Fruit fly (Drosophila melanogaster) whole organism, embryonic: Measurements from ENCODE around the gene Gga.
A peak's percentile ranks its signal among the peaks of the same experiment; 100 is the strongest.

Experiments used
- B-H1 ChIP-seq: fragments of 200-800 bp; sonication (Bioruptor generic); IDR thresholded peaks from 3 replicates; pipeline ENCODE4 v1.3.6; 2022; ENCODE audit warnings: missing biosample characterization, missing genetic modification characterization
- CG10565 ChIP-seq: fragments of 200-800 bp; sonication (Bioruptor generic); optimal IDR thresholded peaks from 3 replicates; lab custom pipeline; 2016; ENCODE audit warnings: missing biosample characterization, mild to moderate bottlenecking, missing genetic modification characterization
- CG11085 ChIP-seq: fragments of 200-800 bp; sonication (Bioruptor generic); IDR thresholded peaks from 2 replicates; pipeline ENCODE4 v1.3.6; 2022; ENCODE audit warnings: missing biosample characterization, missing genetic modification characterization
- CG11456 ChIP-seq: fragments of 200-800 bp; sonication (Bioruptor generic); IDR thresholded peaks from 3 replicates; pipeline ENCODE4 v1.3.6; 2022; ENCODE audit warnings: missing biosample characterization, missing genetic modification characterization
- CG12071 ChIP-seq: fragments of 200-800 bp; sonication (Bioruptor generic); optimal IDR thresholded peaks from 3 replicates; lab custom pipeline; 2018; ENCODE audit warnings: missing biosample characterization, mild to moderate bottlenecking, missing genetic modification characterization
- CG1602 ChIP-seq: fragments of 200-800 bp; sonication (Bioruptor generic); optimal IDR thresholded peaks from 3 replicates; lab custom pipeline; 2016; ENCODE audit warnings: missing biosample characterization, missing genetic modification characterization
- CG1647 ChIP-seq: fragments of 200-800 bp; sonication (Bioruptor generic); optimal IDR thresholded peaks from 3 replicates; lab custom pipeline; 2016; ENCODE audit warnings: missing biosample characterization, missing genetic modification characterization
- CG16815 ChIP-seq: fragments of 200-800 bp; sonication (Bioruptor generic); optimal IDR thresholded peaks from 3 replicates; lab custom pipeline; 2017; ENCODE audit warnings: missing biosample characterization, mild to moderate bottlenecking, missing genetic modification characterization
- CG17385 ChIP-seq: fragments of 200-800 bp; sonication (Bioruptor generic); optimal IDR thresholded peaks from 3 replicates; lab custom pipeline; 2018; ENCODE audit warnings: missing biosample characterization, mild to moderate bottlenecking, missing genetic modification characterization
- CG17912 ChIP-seq: fragments of 200-800 bp; sonication (Bioruptor generic); optimal IDR thresholded peaks from 2 replicates; lab custom pipeline; 2018; ENCODE audit warnings: missing biosample characterization, mild to moderate bottlenecking, missing genetic modification characterization
- CG2116 ChIP-seq: fragments of 200-800 bp; sonication (Bioruptor generic); optimal IDR thresholded peaks from 3 replicates; lab custom pipeline; 2018; ENCODE audit warnings: missing biosample characterization, mild to moderate bottlenecking, missing genetic modification characterization
- CG2875 ChIP-seq: fragments of 200-800 bp; sonication (Bioruptor generic); optimal IDR thresholded peaks from 2 replicates; lab custom pipeline; 2017; ENCODE audit warnings: missing biosample characterization, mild to moderate bottlenecking, missing genetic modification characterization, missing genetic modification reagents
- CG31224 ChIP-seq: fragments of 200-800 bp; sonication (Bioruptor generic); IDR thresholded peaks from 2 replicates; pipeline ENCODE4 v1.3.6; 2022; ENCODE audit warnings: missing biosample characterization, missing genetic modification characterization
- CG3163 ChIP-seq: fragments of 200-800 bp; sonication (Bioruptor generic); optimal IDR thresholded peaks from 3 replicates; lab custom pipeline; 2016; ENCODE audit warnings: missing biosample characterization, missing genetic modification characterization
- CG6689 ChIP-seq: fragments of 200-800 bp; sonication (Bioruptor generic); IDR thresholded peaks from 2 replicates; pipeline ENCODE4 v1.3.6; 2022; ENCODE audit warnings: missing biosample characterization, missing genetic modification characterization
- CG7357 ChIP-seq: fragments of 200-800 bp; sonication (Bioruptor generic); IDR thresholded peaks from 3 replicates; pipeline ENCODE4 v1.3.6; 2022; ENCODE audit warnings: missing biosample characterization, missing genetic modification characterization
- Deaf1 ChIP-seq: fragments of 200-800 bp; optimal IDR thresholded peaks from 3 replicates; lab custom pipeline; 2019; ENCODE audit warnings: missing biosample characterization, mild to moderate bottlenecking, missing genetic modification characterization, moderate library complexity
- Eip74EF ChIP-seq, 2 experiments: fragments of 200-800 bp in 1 of 2; fragments of >200 bp in 1 of 2; sonication (Bioruptor generic) in 1 of 2; optimal IDR thresholded peaks; 2 replicates each; lab custom pipeline; 2017 to 2019; ENCODE audit warnings: missing biosample characterization in 2 of 2, missing genetic modification characterization in 2 of 2, mild to moderate bottlenecking in 1 of 2, moderate library complexity in 1 of 2
- Ets97D ChIP-seq: fragments of 200-800 bp; sonication (Bioruptor generic); optimal IDR thresholded peaks from 3 replicates; lab custom pipeline; 2016; ENCODE audit warnings: missing biosample characterization, missing genetic modification characterization
- Gsc ChIP-seq: fragments of 200-800 bp; sonication (Bioruptor generic); IDR thresholded peaks from 2 replicates; pipeline ENCODE4 v1.3.6; 2022; ENCODE audit warnings: missing biosample characterization, missing genetic modification characterization
- H2.0 ChIP-seq: fragments of 200-800 bp; sonication (Bioruptor generic); IDR thresholded peaks from 2 replicates; pipeline ENCODE4 v1.3.6; 2022; ENCODE audit warnings: missing biosample characterization, missing genetic modification characterization
- HHEX ChIP-seq: fragments of 200-800 bp; sonication (Bioruptor generic); optimal IDR thresholded peaks from 3 replicates; lab custom pipeline; 2017; ENCODE audit warnings: missing biosample characterization, mild to moderate bottlenecking, missing genetic modification characterization, missing genetic modification reagents
- Hand ChIP-seq: fragments of 200-800 bp; sonication (Bioruptor generic); optimal IDR thresholded peaks from 2 replicates; lab custom pipeline; 2017; ENCODE audit warnings: mild to moderate bottlenecking, missing biosample characterization, missing genetic modification reagents, missing genetic modification characterization
- Lim3 ChIP-seq: fragments of 200-800 bp; sonication (Bioruptor generic); IDR thresholded peaks from 2 replicates; pipeline ENCODE4 v1.3.6; 2022; ENCODE audit warnings: missing biosample characterization, missing genetic modification characterization
- Oaz ChIP-seq: fragments of 200-800 bp; sonication (Bioruptor generic); IDR thresholded peaks from 2 replicates; pipeline ENCODE4 v1.3.6; 2022; ENCODE audit warnings: missing biosample characterization, missing genetic modification characterization
- PHDP ChIP-seq: fragments of 200-800 bp; sonication (Bioruptor generic); optimal IDR thresholded peaks from 3 replicates; lab custom pipeline; 2018; ENCODE audit warnings: missing biosample characterization, mild to moderate bottlenecking, missing genetic modification characterization, moderate library complexity
- Six4 ChIP-seq: fragments of 200-800 bp; sonication (Bioruptor generic); optimal IDR thresholded peaks from 2 replicates; lab custom pipeline; 2016; ENCODE audit warnings: missing biosample characterization, missing genetic modification characterization
- al ChIP-seq: fragments of 200-800 bp; sonication (Bioruptor generic); IDR thresholded peaks from 2 replicates; pipeline ENCODE4 v1.3.6; 2022; ENCODE audit warnings: missing biosample characterization, missing genetic modification characterization
- ci ChIP-seq: fragments of 200-800 bp; sonication (Bioruptor generic); IDR thresholded peaks from 3 replicates; pipeline ENCODE4 v1.3.6; 2022; ENCODE audit warnings: missing biosample characterization, missing genetic modification characterization
- crol ChIP-seq: fragments of 200-800 bp; sonication (Bioruptor generic); IDR thresholded peaks from 2 replicates; pipeline ENCODE4 v1.3.6; 2022; ENCODE audit warnings: missing biosample characterization, missing genetic modification characterization
- dan ChIP-seq: fragments of 200-800 bp; sonication (Bioruptor generic); IDR thresholded peaks from 2 replicates; pipeline ENCODE4 v1.3.6; 2022; ENCODE audit warnings: missing biosample characterization, missing genetic modification characterization
- danr ChIP-seq: fragments of 200-800 bp; sonication (Bioruptor generic); IDR thresholded peaks from 2 replicates; pipeline ENCODE4 v1.3.6; 2022; ENCODE audit warnings: missing biosample characterization, missing genetic modification characterization
- eve ChIP-seq, 2 experiments: fragments of >200 bp; optimal IDR thresholded peaks; 2 replicates each; lab custom pipeline; 2017; ENCODE audit warnings: missing biosample characterization in 2 of 2, missing genetic modification characterization in 2 of 2
- fd64A ChIP-seq: fragments of 200-800 bp; sonication (Bioruptor generic); optimal IDR thresholded peaks from 3 replicates; lab custom pipeline; 2018; ENCODE audit warnings: missing biosample characterization, mild to moderate bottlenecking, missing genetic modification characterization
- fru ChIP-seq: fragments of >200 bp; optimal IDR thresholded peaks from 2 replicates; lab custom pipeline; 2017
- grau ChIP-seq: fragments of 200-800 bp; optimal IDR thresholded peaks from 3 replicates; lab custom pipeline; 2019; ENCODE audit warnings: missing biosample characterization, mild to moderate bottlenecking, missing genetic modification characterization, moderate library complexity
- gsb ChIP-seq: fragments of 200-800 bp; sonication (Bioruptor generic); IDR thresholded peaks from 2 replicates; pipeline ENCODE4 v1.3.6; 2022; ENCODE audit warnings: missing biosample characterization, missing genetic modification characterization
- insv ChIP-seq, 2 experiments: fragments of 200-800 bp; sonication (Bioruptor generic); optimal IDR thresholded peaks; 3 replicates each; lab custom pipeline; 2016 to 2018; ENCODE audit warnings: missing biosample characterization in 2 of 2, missing genetic modification characterization in 2 of 2
- knrl ChIP-seq: fragments of 200-800 bp; sonication (Bioruptor generic); IDR thresholded peaks from 3 replicates; pipeline ENCODE4 v1.3.6; 2022; ENCODE audit warnings: missing biosample characterization, missing genetic modification characterization; ENCODE audit not compliant: partially characterized antibody
- nmo ChIP-seq: fragments of 200-800 bp; sonication (Bioruptor generic); optimal IDR thresholded peaks from 2 replicates; lab custom pipeline; 2018; ENCODE audit warnings: missing biosample characterization, mild to moderate bottlenecking, missing genetic modification characterization, moderate library complexity
- pho ChIP-seq: fragments of 200-800 bp; sonication (Bioruptor generic); optimal IDR thresholded peaks from 2 replicates; lab custom pipeline; 2016; ENCODE audit warnings: missing biosample characterization, missing genetic modification characterization
- pzg ChIP-seq: fragments of 200-800 bp; sonication (Bioruptor generic); optimal IDR thresholded peaks from 3 replicates; lab custom pipeline; 2018; ENCODE audit warnings: missing biosample characterization, mild to moderate bottlenecking, missing genetic modification characterization, moderate library complexity
- sisA ChIP-seq: fragments of 200-800 bp; sonication (Bioruptor generic); IDR thresholded peaks from 2 replicates; pipeline ENCODE4 v1.3.6; 2022; ENCODE audit warnings: missing biosample characterization, missing genetic modification characterization
- sob ChIP-seq: fragments of 200-800 bp; sonication (Bioruptor generic); IDR thresholded peaks from 2 replicates; pipeline ENCODE4 v1.3.6; 2022; ENCODE audit warnings: missing biosample characterization, missing genetic modification characterization
- sr ChIP-seq: fragments of 200-800 bp; sonication (Bioruptor generic); IDR thresholded peaks from 3 replicates; pipeline ENCODE4 v1.3.6; 2022; ENCODE audit warnings: missing biosample characterization, missing genetic modification characterization
- sug ChIP-seq: fragments of 200-800 bp; optimal IDR thresholded peaks from 2 replicates; lab custom pipeline; 2019; ENCODE audit warnings: missing biosample characterization, mild to moderate bottlenecking, missing genetic modification characterization, moderate library complexity
- trh ChIP-seq: fragments of 200-800 bp; sonication (Bioruptor generic); optimal IDR thresholded peaks from 2 replicates; lab custom pipeline; 2016; ENCODE audit warnings: missing biosample characterization, missing genetic modification characterization
- vfl ChIP-seq: fragments of 200-800 bp; sonication (Bioruptor generic); optimal IDR thresholded peaks from 2 replicates; lab custom pipeline; 2016; ENCODE audit warnings: missing biosample characterization, missing genetic modification characterization
- z ChIP-seq: fragments of 200-800 bp; sonication (Bioruptor generic); IDR thresholded peaks from 3 replicates; pipeline ENCODE4 v1.3.6; 2022; ENCODE audit warnings: missing biosample characterization, missing genetic modification characterization
- zfh2 ChIP-seq: fragments of 200-800 bp; sonication (Bioruptor generic); optimal IDR thresholded peaks from 2 replicates; lab custom pipeline; 2016; ENCODE audit warnings: missing biosample characterization, missing genetic modification characterization

Gene Gga

DNA sequence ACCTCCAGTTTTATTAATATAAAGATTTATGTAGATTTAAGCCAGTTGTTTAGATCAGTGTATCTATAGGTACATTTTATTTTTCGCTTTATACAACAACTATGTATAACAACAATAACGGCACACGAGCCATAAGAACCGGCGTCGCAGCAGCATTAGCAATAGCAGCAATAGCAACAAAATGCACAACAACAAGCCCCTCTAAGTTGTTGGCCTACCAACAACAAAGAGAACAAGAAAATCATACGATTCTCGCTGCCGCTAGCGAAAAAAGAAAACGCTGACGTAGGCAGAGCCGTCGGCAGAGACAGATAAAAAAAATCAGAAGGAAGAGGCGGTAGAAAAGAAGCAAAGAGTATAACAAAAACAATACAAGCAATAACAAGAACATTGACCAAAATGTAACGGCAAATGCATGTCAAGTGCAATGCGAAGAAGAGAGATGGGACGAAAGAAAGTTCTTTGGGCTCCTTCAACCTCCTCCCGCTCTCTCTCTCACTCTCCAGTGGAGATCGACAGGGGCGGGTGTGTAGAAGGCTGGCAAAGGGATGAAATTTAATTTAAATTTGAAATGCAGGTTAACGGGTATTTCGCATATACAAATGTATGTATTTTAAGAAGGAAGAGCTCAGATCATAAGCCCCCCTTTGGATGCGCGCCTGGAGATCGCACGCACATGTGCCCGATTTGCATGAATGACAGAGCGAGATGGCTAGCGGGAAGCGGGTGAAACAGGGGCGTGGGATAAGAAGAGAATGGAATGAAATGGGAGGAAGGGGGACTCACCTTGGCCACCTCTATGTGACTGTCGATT is 21.9 kb upstream of the Gga start (continued):
- TF ChIP-seq CG16815 (GFP tag; lab: Kevin White, UChicago) = peak; percentile 99
- TF ChIP-seq ci (GFP tag; lab: Robert Waterston, UW) = peak; percentile 100
- TF ChIP-seq trh = peak; percentile 97
- TF ChIP-seq fd64A = peak; percentile 97
- peak; percentile 77 to 94 for TF ChIP-seq eve (GFP tag; optimal IDR thresholded peaks at IDR 0.05; lab: Kevin White, UChicago)
- TF ChIP-seq Hand (GFP tag; lab: Kevin White, UChicago) = peak; percentile 94
- peak; percentile 97 for TF ChIP-seq PHDP (tag; lab: Kevin White, UChicago)
- peak; percentile 99 for TF ChIP-seq dan (GFP tag; lab: Robert Waterston, UW)
- TF ChIP-seq CG17385 = peak; percentile 93
- TF ChIP-seq sisA = peak; percentile 99
- peak; percentile 97 for TF ChIP-seq CG1647 (GFP tag; lab: Kevin White, UChicago)
- TF ChIP-seq z (GFP tag; lab: Robert Waterston, UW) = peak; percentile 81; the same call in 2 of the 3 replicates
- peak; percentile 95 for TF ChIP-seq sr (GFP tag; lab: Robert Waterston, UW)
- TF ChIP-seq sob (GFP tag; lab: Robert Waterston, UW) = peak; percentile 98
- peak; percentile 98 for TF ChIP-seq pho (GFP tag; lab: Kevin White, UChicago)
- TF ChIP-seq CG12071 (GFP tag; lab: Kevin White, UChicago) = peak; percentile 96
- TF ChIP-seq grau = peak; percentile 97
- peak; percentile 94 for TF ChIP-seq Lim3 (GFP tag; lab: Robert Waterston, UW)
- TF ChIP-seq CG31224 (GFP tag; lab: Robert Waterston, UW) = peak; percentile 96
- TF ChIP-seq CG6689 = peak; percentile 98
- TF ChIP-seq vfl = peak; percentile 98
- peak; percentile 97 for TF ChIP-seq B-H1 (GFP tag; lab: Robert Waterston, UW)
- TF ChIP-seq knrl (GFP tag; lab: Robert Waterston, UW) = no peak
- TF ChIP-seq Oaz = peak; percentile 92
- peak; percentile 93 for TF ChIP-seq Ets97D (GFP tag; lab: Kevin White, UChicago)
- peak; percentile 99 for TF ChIP-seq CG1602 (GFP tag; lab: Kevin White, UChicago)
- TF ChIP-seq danr (GFP tag; lab: Robert Waterston, UW) = peak; percentile 97
- peak; percentile 99 for TF ChIP-seq nmo (GFP tag; lab: Kevin White, UChicago)
- peak; percentile 74 for TF ChIP-seq Deaf1
- TF ChIP-seq CG2875 (GFP tag; lab: Kevin White, UChicago) = peak; percentile 99
- TF ChIP-seq H2.0 = peak; percentile 98
- TF ChIP-seq HHEX (GFP tag; lab: Kevin White, UChicago) = peak; percentile 98
- peak; percentile 77 for TF ChIP-seq sug
- TF ChIP-seq CG10565 (GFP tag; lab: Kevin White, UChicago) = peak; percentile 91
- TF ChIP-seq CG11085 (GFP tag; lab: Robert Waterston, UW) = peak; percentile 97
- peak; percentile 99 for TF ChIP-seq zfh2
- TF ChIP-seq crol (GFP tag; lab: Robert Waterston, UW) = peak; percentile 96
- TF ChIP-seq CG11456 (GFP tag; lab: Robert Waterston, UW) = peak; percentile 99
- TF ChIP-seq CG2116 (GFP tag; lab: Kevin White, UChicago) = peak; percentile 80
- TF ChIP-seq CG3163 = peak; percentile 92
- TF ChIP-seq Six4 = peak; percentile 98
- TF ChIP-seq fru (lab: Kevin White, UChicago) = no peak
- TF ChIP-seq al (GFP tag; lab: Robert Waterston, UW) = peak; percentile 97
- peak in 1 of 2 experiments; percentile 95 for TF ChIP-seq Eip74EF (GFP tag; optimal IDR thresholded peaks at IDR 0.05; lab: Kevin White, UChicago)
- TF ChIP-seq CG7357 (GFP tag; lab: Robert Waterston, UW) = peak; percentile 94
- TF ChIP-seq insv (GFP tag; optimal IDR thresholded peaks at IDR 0.05; lab: Kevin White, UChicago) = peak; percentile 39 to 40
- peak; percentile 96 for TF ChIP-seq gsb (GFP tag; lab: Robert Waterston, UW)
- TF ChIP-seq CG17912 (GFP tag; lab: Kevin White, UChicago) = peak; percentile 58
- peak; percentile 98 for TF ChIP-seq Gsc (GFP tag; lab: Robert Waterston, UW)
- peak; percentile 26 for TF ChIP-seq pzg (GFP tag; lab: Kevin White, UChicago)
